Worm (Caenorhabditis elegans) whole organism, L4 larva: ENCODE data around the gene ptr-25.

ENCODE experiments used
- F44E2.7 ChIP-seq: fragments of 200-800 bp; sonication (Bioruptor generic); IDR thresholded peaks from 2 replicates; pipeline ENCODE4 v2.1.2; 2022; ENCODE audit warnings: missing genetic modification characterization, missing compliant biosample characterization
- Y5F2A.4 ChIP-seq: fragments of 200-800 bp; sonication (Bioruptor generic); optimal IDR thresholded peaks from 2 replicates; lab custom pipeline; 2018; ENCODE audit warnings: mild to moderate bottlenecking, missing genetic modification characterization, missing compliant biosample characterization
- ZK546.5 ChIP-seq, 2 experiments: sonication (generic microtip); optimal IDR thresholded peaks; 2 replicates each; lab custom pipeline; 2017; ENCODE audit warnings: missing biosample characterization in 2 of 2, missing genetic modification characterization in 2 of 2
- cey-2 ChIP-seq: sonication (generic microtip); optimal IDR thresholded peaks from 3 replicates; lab custom pipeline; 2017; ENCODE audit warnings: missing genetic modification characterization, mild to moderate bottlenecking, missing compliant biosample characterization, antibody characterized with exemption, borderline replicate concordance; ENCODE audit not compliant: insufficient read depth
- dpl-1 ChIP-seq: fragments of 150-350 bp; optimal IDR thresholded peaks from 2 replicates; lab custom pipeline; 2014; ENCODE audit warnings: missing biosample characterization, missing genetic modification reagents, missing genetic modification characterization
- lin-38 ChIP-seq: fragments of 200-800 bp; sonication (Bioruptor generic); IDR thresholded peaks from 2 replicates; pipeline ENCODE4 v1.3.6; 2022; ENCODE audit warnings: missing genetic modification reagents, missing genetic modification characterization, missing compliant biosample characterization
- nhr-76 ChIP-seq: fragments of 150-350 bp; optimal IDR thresholded peaks from 2 replicates; lab custom pipeline; 2014; ENCODE audit warnings: missing biosample characterization, missing genetic modification characterization
- skn-1 ChIP-seq: fragments of 150-350 bp; optimal IDR thresholded peaks from 2 replicates; lab custom pipeline; 2014; ENCODE audit warnings: missing biosample characterization, missing genetic modification characterization

DNA sequence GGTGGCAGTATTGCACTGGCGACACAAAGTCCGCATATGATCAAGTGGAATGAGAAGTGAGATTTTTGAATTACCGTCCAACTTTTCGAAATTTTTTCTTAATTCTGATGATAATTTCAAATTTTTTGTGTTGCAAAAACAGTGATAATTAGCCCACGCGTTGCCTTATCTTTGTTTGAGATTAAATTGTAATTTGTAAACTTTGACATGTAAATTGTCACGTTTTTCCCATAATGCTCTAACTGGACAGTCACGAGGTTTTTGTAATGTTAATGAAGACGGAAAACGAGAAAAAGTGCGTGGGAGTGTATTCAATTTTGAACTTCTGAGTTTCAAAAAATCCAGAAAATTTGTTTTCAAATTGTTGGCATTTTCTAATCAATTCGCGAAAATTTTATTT lies 6.4 kb upstream of the ptr-25 start:
- no peak for TF ChIP-seq dpl-1 (GFP tag; lab: Kevin White, UChicago)
- no peak for TF ChIP-seq F44E2.7 (GFP tag; lab: Robert Waterston, UW)
- no peak for TF ChIP-seq ZK546.5 (tag; optimal IDR thresholded peaks at IDR 0.05; lab: Kevin White, UChicago)
- no peak for TF ChIP-seq Y5F2A.4 (GFP tag; lab: Kevin White, UChicago)
- TF ChIP-seq skn-1, result no peak
- TF ChIP-seq lin-38 (GFP tag; lab: Robert Waterston, UW), result no peak
- no peak for TF ChIP-seq cey-2
- TF ChIP-seq nhr-76 (tag; lab: Kevin White, UChicago), result no peak
